Fruit fly (Drosophila melanogaster): ENCODE results near the gene CG3117.

Gene CG3117

DNA sequence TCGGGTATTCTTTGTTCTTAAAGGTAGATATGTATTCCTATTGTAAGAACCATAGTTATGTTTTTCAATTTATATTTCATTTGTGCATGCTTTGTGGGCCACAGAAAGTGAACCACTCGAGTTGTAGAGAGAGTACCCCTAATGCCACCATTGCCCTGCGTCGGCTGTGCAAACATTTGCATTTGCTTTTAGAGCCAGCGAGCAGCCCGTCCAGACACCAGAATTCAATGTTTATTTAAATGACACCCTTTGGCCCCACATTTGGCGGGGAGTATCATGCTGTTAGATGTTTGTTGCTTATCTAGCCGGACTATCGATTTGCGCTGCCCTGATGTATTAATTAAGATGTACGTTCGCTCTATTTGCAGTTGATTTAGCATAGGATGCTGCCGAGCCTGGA, 17.6 kb upstream of the CG3117 start:
- TF ChIP-seq psq (optimal IDR thresholded peaks at IDR 0.05): no peak
- no peak for TF ChIP-seq CG8478 (optimal IDR thresholded peaks at IDR 0.05)
- no peak for TF ChIP-seq EcR (GFP tag; optimal IDR thresholded peaks at IDR 0.05)
- TF ChIP-seq usp (GFP tag; optimal IDR thresholded peaks at IDR 0.05): no peak
- no peak for TF ChIP-seq pan (optimal IDR thresholded peaks at IDR 0.05)
- no peak for TF ChIP-seq Dll (optimal IDR thresholded peaks at IDR 0.05)

DNA sequence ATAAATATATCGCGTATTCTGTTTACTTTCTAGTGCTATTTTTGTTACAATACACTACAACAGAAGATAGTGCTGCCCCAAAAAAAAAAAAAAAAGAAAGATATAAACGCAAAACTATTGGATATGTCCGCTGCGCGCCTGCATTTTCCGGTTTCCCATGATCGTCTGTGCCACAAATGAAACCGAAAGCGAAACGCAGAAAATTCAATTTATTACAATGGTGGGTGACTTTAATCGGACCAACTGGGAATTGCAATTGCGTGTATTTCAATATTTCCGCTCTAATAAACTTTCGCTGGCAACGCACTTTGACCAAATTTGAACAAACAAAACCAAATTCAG, 15.6 kb upstream of the CG3117 start:
- TF ChIP-seq psq (optimal IDR thresholded peaks at IDR 0.05): no peak
- no peak for TF ChIP-seq CG8478 (optimal IDR thresholded peaks at IDR 0.05)
- no peak for TF ChIP-seq Dll (optimal IDR thresholded peaks at IDR 0.05)
- no peak for TF ChIP-seq EcR (GFP tag; optimal IDR thresholded peaks at IDR 0.05)
- no peak for TF ChIP-seq usp (GFP tag; optimal IDR thresholded peaks at IDR 0.05)
- no peak for TF ChIP-seq pan (optimal IDR thresholded peaks at IDR 0.05)

DNA sequence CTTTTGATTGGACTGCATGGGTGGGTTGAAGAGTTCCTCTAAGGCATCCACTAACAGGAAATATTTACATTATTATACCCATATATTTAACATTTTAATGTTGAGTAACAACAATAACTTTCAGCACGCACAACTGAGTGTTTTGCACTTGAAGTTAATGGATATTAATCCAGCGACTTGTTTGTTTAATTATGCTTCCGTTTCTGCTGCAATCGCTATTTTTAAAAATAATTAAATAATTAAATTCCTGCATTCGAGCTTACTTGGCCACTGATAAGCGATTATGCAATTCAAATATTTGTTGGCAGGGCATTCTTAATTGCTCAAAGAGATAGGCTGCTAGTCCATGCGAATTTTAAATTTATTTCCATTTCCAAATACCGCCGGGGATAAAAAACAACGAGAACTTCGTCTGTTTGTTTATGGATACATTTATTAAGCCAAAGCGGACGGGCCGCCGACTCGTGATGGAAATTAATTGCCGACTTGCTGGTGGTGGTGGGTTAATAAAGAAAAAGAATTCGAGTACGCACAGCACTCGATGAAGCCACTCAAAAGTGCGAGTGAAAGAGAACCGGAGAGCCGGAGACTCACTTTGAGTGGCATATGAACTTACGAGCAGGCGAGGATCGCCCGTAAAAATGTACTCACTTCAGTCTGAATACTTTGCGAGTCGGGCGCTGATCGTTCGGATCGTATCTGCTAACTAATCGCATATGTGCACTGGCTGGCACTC, 15.0 kb upstream of the CG3117 start:
- TF ChIP-seq usp (GFP tag; optimal IDR thresholded peaks at IDR 0.05) (no peak), EcR (GFP tag; optimal IDR thresholded peaks at IDR 0.05) (no peak), pan (optimal IDR thresholded peaks at IDR 0.05) (no peak), CG8478 (optimal IDR thresholded peaks at IDR 0.05) (no peak), psq (optimal IDR thresholded peaks at IDR 0.05) (no peak), Dll (optimal IDR thresholded peaks at IDR 0.05) (no peak)

DNA sequence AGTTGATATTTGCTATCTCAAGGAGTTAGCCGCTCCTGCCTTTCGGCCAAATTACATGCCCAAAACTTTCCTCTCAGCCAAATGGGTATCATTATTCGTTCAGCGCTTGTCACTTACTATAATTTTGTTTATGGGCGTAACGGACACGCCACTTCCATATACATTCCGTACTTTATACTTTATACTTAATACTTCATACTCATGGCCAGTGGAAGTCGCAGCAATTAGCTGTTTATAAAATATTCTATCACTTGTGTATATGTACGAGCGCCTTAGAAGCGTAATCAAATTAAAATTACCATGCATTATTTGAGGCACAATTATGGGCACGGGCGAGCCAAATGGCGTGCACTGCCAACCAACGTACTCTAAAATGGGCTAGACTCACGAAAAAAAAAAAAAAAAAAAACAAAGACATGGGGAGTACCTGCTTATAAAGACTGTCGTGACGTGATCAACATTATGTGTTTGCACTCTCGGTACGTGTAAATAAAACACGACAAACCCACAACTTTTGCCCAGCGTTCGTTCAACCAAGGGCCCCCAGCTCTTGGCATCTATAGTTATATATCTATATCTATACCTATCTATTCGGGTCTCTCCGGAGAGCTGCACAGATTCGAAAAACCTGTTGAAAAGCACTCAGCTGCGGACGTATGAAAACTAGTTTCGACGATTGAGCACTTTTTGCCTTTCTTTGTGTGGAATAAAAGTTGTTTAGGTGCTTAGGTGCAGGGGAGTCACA, 14.3 kb upstream of the CG3117 start:
- peak in 1 of 2 experiments; percentile 73 for TF ChIP-seq EcR (GFP tag; optimal IDR thresholded peaks at IDR 0.05)
- TF ChIP-seq CG8478 (optimal IDR thresholded peaks at IDR 0.05): no peak

DNA sequence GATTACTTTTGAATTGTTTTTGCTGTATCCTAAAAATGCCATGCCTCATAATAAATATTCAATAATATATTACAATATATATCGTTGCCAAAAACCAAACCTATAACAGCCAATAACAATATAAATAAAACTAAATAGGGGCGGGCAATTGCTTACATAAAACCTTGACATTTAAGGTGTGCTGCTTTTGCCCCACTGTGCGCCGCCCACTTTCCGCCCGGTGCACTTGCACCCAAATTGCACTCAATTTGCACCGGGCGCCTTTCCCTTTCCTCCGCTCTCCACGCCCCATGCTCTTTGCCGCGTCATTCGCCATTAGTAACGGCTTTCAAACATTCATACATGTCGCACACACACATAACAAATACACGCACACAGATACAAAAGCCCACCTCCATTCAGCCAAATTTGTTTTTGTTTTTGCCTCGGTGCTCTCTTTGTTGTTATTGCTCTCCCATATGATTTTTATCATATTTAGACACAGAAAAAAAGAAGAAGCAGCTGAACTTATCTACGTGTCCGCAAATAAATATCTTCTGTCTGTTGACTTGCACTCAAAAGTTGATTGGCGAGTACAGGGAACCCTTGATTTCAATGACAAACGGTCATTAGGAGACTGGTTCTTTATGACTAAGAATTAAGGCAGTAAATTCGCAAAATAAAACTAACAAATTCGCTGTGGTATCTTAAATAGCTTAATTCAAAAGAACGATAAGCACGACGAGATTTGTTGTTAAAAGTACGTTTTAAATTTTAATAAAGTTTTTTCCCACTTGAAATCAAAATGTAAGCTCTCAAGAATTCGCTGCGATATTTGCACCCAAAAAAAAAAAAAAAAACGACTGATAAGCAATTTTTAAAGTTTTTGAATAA, 11.1 kb upstream of the CG3117 start:
- TF ChIP-seq Dll (optimal IDR thresholded peaks at IDR 0.05) (no peak), psq (optimal IDR thresholded peaks at IDR 0.05) (no peak), EcR (GFP tag; optimal IDR thresholded peaks at IDR 0.05) (no peak), pan (optimal IDR thresholded peaks at IDR 0.05) (no peak), CG8478 (optimal IDR thresholded peaks at IDR 0.05) (no peak), usp (GFP tag; optimal IDR thresholded peaks at IDR 0.05) (no peak)

DNA sequence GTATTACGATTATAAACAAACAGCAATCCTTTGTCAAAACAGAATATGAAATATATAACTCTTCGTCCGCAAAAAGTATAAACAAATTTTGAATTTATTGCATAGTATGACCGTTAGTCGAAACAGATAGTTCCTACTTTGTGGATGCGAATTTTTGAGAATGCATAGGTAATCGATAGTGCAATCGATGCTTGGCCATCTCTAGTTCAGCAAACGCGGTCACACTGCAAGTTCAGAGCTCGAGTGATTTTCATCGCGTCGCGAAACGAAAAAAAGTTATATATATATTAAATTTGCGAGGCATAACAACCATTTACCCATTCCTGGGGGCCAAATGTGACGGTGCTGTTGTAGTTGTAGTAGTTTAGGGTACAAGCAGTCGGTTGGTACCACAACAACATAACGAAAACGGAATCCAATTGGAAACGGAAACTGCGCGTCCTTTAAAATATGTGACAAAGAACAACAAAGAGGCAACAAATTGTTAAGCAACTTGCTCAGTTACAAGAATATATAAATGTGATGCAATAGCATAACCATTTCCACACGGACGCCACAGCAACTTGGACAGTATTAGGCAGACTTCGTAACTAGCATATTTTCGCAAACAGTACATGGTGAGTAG, 10.1 kb upstream of the CG3117 start, which contains the start of gene CG2991:
Gene CG2991, plus strand, starts transcription at position 205 of the 625 bp plus-strand sequence.
- peak; percentile 18 for TF ChIP-seq pan (optimal IDR thresholded peaks at IDR 0.05)
- no peak for TF ChIP-seq CG8478 (optimal IDR thresholded peaks at IDR 0.05)
- no peak for TF ChIP-seq Dll (optimal IDR thresholded peaks at IDR 0.05)

DNA sequence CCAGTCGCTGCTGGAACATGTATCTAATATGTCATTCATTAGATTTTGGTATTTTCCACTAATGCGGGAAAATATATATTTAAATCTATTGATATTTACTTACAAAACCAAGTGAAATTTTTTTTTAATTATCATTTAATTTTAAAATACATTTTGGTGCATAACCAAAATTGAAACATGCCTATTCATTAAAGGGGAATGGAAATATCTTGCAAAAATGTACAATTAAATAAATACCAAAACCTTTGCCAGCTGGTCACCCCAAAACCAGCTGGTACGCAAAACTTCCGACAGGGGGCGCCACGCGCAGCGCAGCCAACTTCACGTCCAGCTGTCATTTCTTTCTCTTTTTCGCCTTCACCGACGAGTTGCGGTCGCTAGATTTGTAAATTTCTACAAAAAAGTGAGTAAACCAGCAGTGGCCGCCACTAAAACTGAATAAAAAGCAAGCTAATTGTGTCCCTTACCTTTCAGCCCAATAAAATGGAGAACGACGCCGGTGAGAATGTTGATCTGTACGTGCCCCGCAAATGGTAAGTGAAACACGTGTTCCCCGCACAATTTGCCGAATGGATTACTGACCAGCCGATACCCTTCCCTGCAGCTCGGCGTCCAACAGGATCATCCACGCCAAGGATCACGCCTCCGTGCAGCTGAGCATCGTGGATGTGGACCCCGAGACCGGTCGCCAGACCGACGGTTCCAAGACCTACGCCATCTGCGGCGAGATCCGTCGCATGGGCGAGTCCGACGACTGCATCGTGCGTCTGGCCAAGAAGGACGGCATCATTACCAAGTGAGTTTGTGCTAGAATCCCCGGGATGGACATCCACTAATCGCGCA, 9.0 kb upstream of the CG3117 start, which contains the start of the genes CG3104 and RpS21:
Gene CG3104, minus strand, starts transcription at position 6 of the 843 bp plus-strand sequence.
Gene RpS21, plus strand, starts transcription at position 298 of the 843 bp plus-strand sequence.
- TF ChIP-seq Dll (optimal IDR thresholded peaks at IDR 0.05) (no peak), pan (optimal IDR thresholded peaks at IDR 0.05) (no peak), psq (optimal IDR thresholded peaks at IDR 0.05) (no peak), EcR (GFP tag; optimal IDR thresholded peaks at IDR 0.05) (no peak), usp (GFP tag; optimal IDR thresholded peaks at IDR 0.05) (no peak), CG8478 (optimal IDR thresholded peaks at IDR 0.05) (no peak)

DNA sequence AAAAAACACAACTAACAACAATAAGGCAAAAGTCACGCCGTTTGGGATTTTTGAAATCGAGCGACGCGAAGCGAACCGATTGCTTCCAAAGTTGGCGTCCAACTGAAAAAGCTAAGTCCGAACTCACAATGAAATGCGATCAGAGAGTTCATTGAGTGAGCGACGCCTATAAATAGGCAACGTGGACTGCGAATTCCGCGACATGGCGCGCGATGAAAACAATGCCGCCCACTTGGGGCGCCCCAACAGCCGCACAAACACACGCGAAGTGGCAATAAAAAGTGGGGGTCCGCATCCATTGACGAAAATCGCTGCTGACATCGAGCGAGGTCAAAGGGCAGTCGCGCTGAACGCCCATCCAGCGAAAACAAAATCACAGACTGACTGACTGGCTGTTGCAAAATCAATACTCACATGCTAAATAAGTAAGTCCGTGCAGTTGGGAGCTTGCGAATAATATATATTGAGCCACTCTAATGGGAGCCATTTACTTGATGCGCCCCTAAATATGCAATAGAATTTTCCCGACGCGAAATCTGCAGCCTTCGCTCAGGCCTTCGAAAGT, 8.3 kb upstream of the CG3117 start:
- TF ChIP-seq CG8478 (optimal IDR thresholded peaks at IDR 0.05) (no peak), psq (optimal IDR thresholded peaks at IDR 0.05) (no peak), EcR (GFP tag; optimal IDR thresholded peaks at IDR 0.05) (no peak), Dll (optimal IDR thresholded peaks at IDR 0.05) (no peak), pan (optimal IDR thresholded peaks at IDR 0.05) (no peak), usp (GFP tag; optimal IDR thresholded peaks at IDR 0.05) (no peak)

DNA sequence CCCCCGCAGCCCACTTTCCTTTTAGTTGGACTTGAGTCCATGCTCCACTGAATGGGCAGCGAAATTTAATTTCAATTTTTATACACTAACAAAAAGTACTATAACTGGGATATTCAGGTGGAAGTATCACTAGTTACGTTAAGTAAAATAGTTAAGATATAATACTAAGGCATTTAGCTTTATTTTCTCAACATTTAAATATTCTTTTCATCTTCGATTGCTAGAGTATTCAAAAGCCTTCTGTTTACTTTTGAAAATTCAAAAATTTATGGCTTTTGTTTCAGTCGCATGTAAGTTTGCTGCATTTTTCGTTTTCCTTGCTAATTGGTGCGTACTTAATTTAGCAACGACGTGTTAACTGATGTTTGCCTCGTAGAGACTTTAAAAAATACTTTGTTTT, 4.6 kb upstream of the CG3117 start:
- TF ChIP-seq EcR (GFP tag; optimal IDR thresholded peaks at IDR 0.05): no peak
- TF ChIP-seq Dll (optimal IDR thresholded peaks at IDR 0.05): no peak
- no peak for TF ChIP-seq CG8478 (optimal IDR thresholded peaks at IDR 0.05)
- TF ChIP-seq psq (optimal IDR thresholded peaks at IDR 0.05): no peak
- TF ChIP-seq pan (optimal IDR thresholded peaks at IDR 0.05): no peak
- TF ChIP-seq usp (GFP tag; optimal IDR thresholded peaks at IDR 0.05): no peak

DNA sequence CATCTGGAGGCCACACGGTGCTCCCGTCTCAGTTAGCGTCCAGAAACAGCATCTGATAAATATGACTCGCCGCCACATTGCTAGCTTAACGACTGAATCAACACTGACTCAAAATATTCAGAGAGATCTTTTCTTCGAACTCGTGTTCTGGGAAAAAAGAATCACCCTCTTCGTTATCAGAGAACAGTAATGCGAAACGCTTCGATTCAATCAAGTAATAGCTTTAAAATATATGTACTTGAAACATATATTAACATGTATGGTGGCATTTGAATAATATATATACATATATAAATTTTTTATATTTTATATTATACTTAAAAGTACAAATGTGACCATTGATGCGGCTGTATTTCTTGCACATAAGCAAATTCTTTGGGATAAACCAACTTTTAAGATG, 1.4 kb downstream of the CG3117 start, which contains the start of gene CG18557:
Gene CG18557, minus strand, starts transcription at position 101 of the 400 bp plus-strand sequence.
- no peak for TF ChIP-seq CG8478 (optimal IDR thresholded peaks at IDR 0.05)
- TF ChIP-seq psq (optimal IDR thresholded peaks at IDR 0.05): no peak
- no peak for TF ChIP-seq EcR (GFP tag; optimal IDR thresholded peaks at IDR 0.05)
- no peak for TF ChIP-seq pan (optimal IDR thresholded peaks at IDR 0.05)
- no peak for TF ChIP-seq usp (GFP tag; optimal IDR thresholded peaks at IDR 0.05)
- no peak for TF ChIP-seq Dll (optimal IDR thresholded peaks at IDR 0.05)

Data from whole organism.